Worm (Caenorhabditis elegans) whole organism, L4 larva: Measurements from ENCODE around the gene spp-2.

ENCODE experiments used
- Y105C5A.15 ChIP-seq: fragments of 200-800 bp; sonication (Bioruptor generic); IDR thresholded peaks from 2 replicates; pipeline ENCODE4 v1.3.6; 2022; ENCODE audit warnings: missing genetic modification characterization, missing compliant biosample characterization
- ZK337.2 ChIP-seq: fragments of 200-800 bp; sonication (Bioruptor generic); IDR thresholded peaks from 2 replicates; pipeline ENCODE4 v1.3.6; 2022; ENCODE audit warnings: missing genetic modification reagents, missing genetic modification characterization, missing compliant biosample characterization
- ama-1 ChIP-seq: fragments of 150-350 bp; optimal IDR thresholded peaks from 2 replicates; lab custom pipeline; 2014; ENCODE audit warnings: inconsistent platforms, mixed read lengths
- ceh-82 ChIP-seq: sonication (generic microtip); optimal IDR thresholded peaks from 2 replicates; lab custom pipeline; 2017; ENCODE audit warnings: missing biosample characterization, missing genetic modification characterization
- dpl-1 ChIP-seq: fragments of 150-350 bp; optimal IDR thresholded peaks from 2 replicates; lab custom pipeline; 2014; ENCODE audit warnings: missing biosample characterization, missing genetic modification reagents, missing genetic modification characterization
- dve-1 ChIP-seq: sonication (generic microtip); optimal IDR thresholded peaks from 2 replicates; lab custom pipeline; 2017; ENCODE audit warnings: antibody characterized with exemption, mild to moderate bottlenecking, missing genetic modification characterization, missing compliant biosample characterization; ENCODE audit not compliant: insufficient read depth
- fkh-10 ChIP-seq: fragments of 150-350 bp; optimal IDR thresholded peaks from 2 replicates; lab custom pipeline; 2014; ENCODE audit warnings: missing biosample characterization, missing genetic modification reagents, missing genetic modification characterization
- lin-13 ChIP-seq: fragments of 150-350 bp; optimal IDR thresholded peaks from 2 replicates; lab custom pipeline; 2014; ENCODE audit warnings: missing biosample characterization, missing genetic modification reagents, missing genetic modification characterization
- mxl-3 ChIP-seq: fragments of 200-800 bp; sonication (Bioruptor generic); optimal IDR thresholded peaks from 2 replicates; lab custom pipeline; 2018; ENCODE audit warnings: mild to moderate bottlenecking, missing genetic modification characterization, missing compliant biosample characterization
- nhr-11 ChIP-seq: fragments of 150-350 bp; optimal IDR thresholded peaks from 2 replicates; lab custom pipeline; 2014; ENCODE audit warnings: missing biosample characterization, missing genetic modification characterization
- nhr-41 ChIP-seq: fragments of 200-800 bp; sonication (Bioruptor generic); IDR thresholded peaks from 2 replicates; pipeline ENCODE4 v1.3.6; 2022; ENCODE audit warnings: missing genetic modification reagents, missing genetic modification characterization, missing compliant biosample characterization
- nhr-76 ChIP-seq: fragments of 150-350 bp; optimal IDR thresholded peaks from 2 replicates; lab custom pipeline; 2014; ENCODE audit warnings: missing biosample characterization, missing genetic modification characterization
- pqm-1 ChIP-seq: sonication (generic microtip); optimal IDR thresholded peaks from 2 replicates; lab custom pipeline; 2017; ENCODE audit warnings: missing biosample characterization, missing genetic modification characterization
- unc-39 ChIP-seq: sonication (generic microtip); optimal IDR thresholded peaks from 2 replicates; lab custom pipeline; 2017; ENCODE audit warnings: missing biosample characterization, missing genetic modification characterization

ce11 chrX:7320115-7320711, 3.6 kb upstream of the spp-2 start, which contains the start of gene spp-5:
- no peak for TF ChIP-seq nhr-76 (tag; lab: Kevin White, UChicago)
- TF ChIP-seq ceh-82: no peak
- TF ChIP-seq unc-39 (tag; lab: Kevin White, UChicago): no peak
- TF ChIP-seq pqm-1 (tag; lab: Kevin White, UChicago): peak; percentile 86
- TF ChIP-seq dve-1 (tag; lab: Kevin White, UChicago): peak; percentile 76
- no peak for TF ChIP-seq Y105C5A.15
- TF ChIP-seq fkh-10 (GFP tag; lab: Kevin White, UChicago): no peak
- no peak for TF ChIP-seq dpl-1 (GFP tag; lab: Kevin White, UChicago)
- TF ChIP-seq nhr-11 (tag; lab: Kevin White, UChicago): no peak
- no peak for TF ChIP-seq nhr-41
- TF ChIP-seq ZK337.2 (GFP tag; lab: Robert Waterston, UW): no peak
- peak; percentile 79 for TF ChIP-seq ama-1 (lab: Kevin White, UChicago)
- peak; percentile 77 for TF ChIP-seq mxl-3
- TF ChIP-seq lin-13: no peak
